Fruit fly (Drosophila melanogaster) whole organism, embryonic: ENCODE data around the gene Iru.

Experiments used
- CG12769 ChIP-seq: fragments of 200-800 bp; sonication (Bioruptor generic); optimal IDR thresholded peaks from 2 replicates; lab custom pipeline; 2019; ENCODE audit warnings: missing biosample characterization, mild to moderate bottlenecking, missing genetic modification characterization, moderate library complexity
- CG6854 ChIP-seq: fragments of 200-800 bp; sonication (Bioruptor generic); optimal IDR thresholded peaks from 3 replicates; lab custom pipeline; 2017; ENCODE audit warnings: missing biosample characterization, mild to moderate bottlenecking, missing genetic modification characterization
- CG9817 ChIP-seq: fragments of 200-800 bp; sonication (Bioruptor generic); optimal IDR thresholded peaks from 2 replicates; lab custom pipeline; 2018; ENCODE audit warnings: missing biosample characterization, mild to moderate bottlenecking, missing genetic modification characterization, moderate library complexity
- CHES-1-like ChIP-seq: fragments of 200-800 bp; sonication (Bioruptor generic); optimal IDR thresholded peaks from 2 replicates; lab custom pipeline; 2016; ENCODE audit warnings: missing biosample characterization, missing genetic modification characterization
- Chrac-16 ChIP-seq: fragments of 200-800 bp; sonication (Bioruptor generic); optimal IDR thresholded peaks from 3 replicates; lab custom pipeline; 2016; ENCODE audit warnings: missing biosample characterization, missing genetic modification characterization
- Doc2 ChIP-seq: fragments of 200-800 bp; sonication (Bioruptor generic); IDR thresholded peaks from 2 replicates; pipeline ENCODE4 v1.3.6; 2022; ENCODE audit warnings: missing biosample characterization, missing genetic modification characterization
- NK7.1 ChIP-seq: fragments of 200-800 bp; sonication (Bioruptor generic); optimal IDR thresholded peaks from 3 replicates; lab custom pipeline; 2016; ENCODE audit warnings: missing biosample characterization, missing genetic modification characterization
- h ChIP-seq: fragments of >200 bp; optimal IDR thresholded peaks from 2 replicates; lab custom pipeline; 2017
- oc ChIP-seq: fragments of 200-800 bp; sonication (Bioruptor generic); optimal IDR thresholded peaks from 2 replicates; lab custom pipeline; 2018; ENCODE audit warnings: missing biosample characterization, mild to moderate bottlenecking, missing genetic modification characterization, moderate library complexity

DNA sequence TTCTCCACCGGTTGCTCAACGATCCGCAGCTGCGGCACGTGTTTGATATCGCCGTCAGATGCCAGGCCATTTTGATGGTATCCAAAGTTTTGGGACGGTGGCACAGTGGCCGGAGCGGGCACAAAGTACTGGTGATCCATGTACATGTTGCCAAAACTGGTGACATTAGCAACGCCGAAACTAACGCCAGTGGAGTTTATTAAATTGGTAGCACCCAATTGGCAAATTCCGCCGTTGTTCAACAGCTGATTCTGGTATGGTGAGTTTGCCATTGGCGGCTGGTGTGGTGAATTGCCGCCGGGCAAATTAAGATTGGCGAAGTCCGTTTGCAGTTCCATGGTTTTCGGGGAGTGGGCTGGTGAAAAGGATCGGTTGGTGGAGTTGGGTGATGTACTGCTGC, 40.7 kb downstream of the Iru start:
- TF ChIP-seq CG9817 (tag; lab: Kevin White, UChicago) (no peak), h (no peak), CG12769 (tag; lab: Kevin White, UChicago) (no peak), NK7.1 (GFP tag; lab: Kevin White, UChicago) (no peak), CHES-1-like (GFP tag; lab: Kevin White, UChicago) (no peak), Chrac-16 (GFP tag; lab: Kevin White, UChicago) (no peak), oc (tag; lab: Kevin White, UChicago) (no peak), Doc2 (GFP tag; lab: Robert Waterston, UW) (no peak), CG6854 (GFP tag; lab: Kevin White, UChicago) (no peak)
